Worm (Caenorhabditis elegans) whole organism, L3 larva: Measurements from ENCODE around the gene mps-1.

Source experiments
- aly-2 ChIP-seq: fragments of 150-350 bp; optimal IDR thresholded peaks from 2 replicates; lab custom pipeline; 2014; ENCODE audit warnings: missing biosample characterization, missing genetic modification characterization
- ceh-16 ChIP-seq: sonication (generic microtip); optimal IDR thresholded peaks from 2 replicates; lab custom pipeline; 2017; ENCODE audit warnings: missing biosample characterization, missing genetic modification characterization
- ceh-28 ChIP-seq: fragments of 150-350 bp; optimal IDR thresholded peaks from 2 replicates; lab custom pipeline; 2014; ENCODE audit warnings: missing biosample characterization, missing genetic modification reagents, missing genetic modification characterization
- ceh-82 ChIP-seq: fragments of 150-350 bp; optimal IDR thresholded peaks from 2 replicates; lab custom pipeline; 2014; ENCODE audit warnings: missing biosample characterization, missing genetic modification characterization
- ceh-9 ChIP-seq: sonication (generic microtip); optimal IDR thresholded peaks from 2 replicates; lab custom pipeline; 2018; ENCODE audit warnings: missing biosample characterization, missing genetic modification characterization
- daf-12 ChIP-seq: fragments of 150-350 bp; optimal IDR thresholded peaks from 2 replicates; lab custom pipeline; 2014; ENCODE audit warnings: missing biosample characterization, missing genetic modification reagents, missing genetic modification characterization
- egl-27 ChIP-seq: sonication (generic microtip); optimal IDR thresholded peaks from 4 replicates; lab custom pipeline; 2017; ENCODE audit warnings: missing biosample characterization, missing genetic modification reagents, missing genetic modification characterization
- egl-5 ChIP-seq: fragments of 150-350 bp; optimal IDR thresholded peaks from 2 replicates; lab custom pipeline; 2017; ENCODE audit warnings: missing biosample characterization, missing genetic modification reagents, missing genetic modification characterization, inconsistent platforms
- elt-1 ChIP-seq: fragments of 150-350 bp; optimal IDR thresholded peaks from 2 replicates; lab custom pipeline; 2014; ENCODE audit warnings: missing biosample characterization, missing genetic modification characterization
- elt-2 ChIP-seq: sonication (generic microtip); optimal IDR thresholded peaks from 2 replicates; lab custom pipeline; 2016; ENCODE audit warnings: missing genetic modification reagents, mild to moderate bottlenecking, missing genetic modification characterization, missing compliant biosample characterization
- eor-1 ChIP-seq, 2 experiments: fragments of 150-350 bp; optimal IDR thresholded peaks; 2 replicates each; lab custom pipeline; 2014 to 2018; ENCODE audit warnings: missing biosample characterization in 2 of 2, missing genetic modification characterization in 2 of 2
- fkh-10 ChIP-seq: sonication (generic microtip); optimal IDR thresholded peaks from 2 replicates; lab custom pipeline; 2017; ENCODE audit warnings: missing biosample characterization, missing genetic modification reagents, missing genetic modification characterization
- fkh-2 ChIP-seq: fragments of 150-350 bp; optimal IDR thresholded peaks from 2 replicates; lab custom pipeline; 2014; ENCODE audit warnings: missing biosample characterization, missing genetic modification reagents, missing genetic modification characterization
- fos-1 ChIP-seq: fragments of 150-350 bp; optimal IDR thresholded peaks from 2 replicates; lab custom pipeline; 2014; ENCODE audit warnings: missing biosample characterization, missing genetic modification characterization
- hmg-11 ChIP-seq: sonication (generic microtip); optimal IDR thresholded peaks from 2 replicates; lab custom pipeline; 2016; ENCODE audit warnings: missing genetic modification characterization, missing compliant biosample characterization
- lin-15B ChIP-seq: fragments of 150-350 bp; optimal IDR thresholded peaks from 2 replicates; lab custom pipeline; 2014; ENCODE audit warnings: missing biosample characterization, missing genetic modification characterization
- lin-39 ChIP-seq: fragments of 150-350 bp; optimal IDR thresholded peaks from 2 replicates; lab custom pipeline; 2018; ENCODE audit warnings: missing biosample characterization, missing genetic modification reagents, missing genetic modification characterization
- lsy-12 ChIP-seq: sonication (generic microtip); optimal IDR thresholded peaks from 2 replicates; lab custom pipeline; 2016; ENCODE audit warnings: mild to moderate bottlenecking, missing genetic modification characterization, missing compliant biosample characterization
- mdl-1 ChIP-seq: fragments of 150-350 bp; optimal IDR thresholded peaks from 2 replicates; lab custom pipeline; 2014; ENCODE audit warnings: missing biosample characterization, missing genetic modification characterization
- mml-1 ChIP-seq: fragments of 150-350 bp; sonication (generic microtip); optimal IDR thresholded peaks from 3 replicates; lab custom pipeline; 2014; ENCODE audit warnings: missing biosample characterization, missing genetic modification characterization
- nfya-1 ChIP-seq: sonication (generic microtip); optimal IDR thresholded peaks from 2 replicates; lab custom pipeline; 2017; ENCODE audit warnings: missing genetic modification characterization, mild to moderate bottlenecking, missing compliant biosample characterization, antibody characterized with exemption, moderate library complexity; ENCODE audit not compliant: insufficient read depth
- nhr-11 ChIP-seq: fragments of 150-350 bp; optimal IDR thresholded peaks from 2 replicates; lab custom pipeline; 2014; ENCODE audit warnings: missing biosample characterization, missing genetic modification characterization
- nhr-12 ChIP-seq: fragments of 150-350 bp; optimal IDR thresholded peaks from 2 replicates; lab custom pipeline; 2014; ENCODE audit warnings: missing biosample characterization, missing genetic modification characterization
- nhr-237 ChIP-seq: fragments of 150-350 bp; optimal IDR thresholded peaks from 2 replicates; lab custom pipeline; 2014; ENCODE audit warnings: missing biosample characterization, missing genetic modification characterization
- nhr-25 ChIP-seq: sonication (generic microtip); optimal IDR thresholded peaks from 2 replicates; lab custom pipeline; 2017; ENCODE audit warnings: missing biosample characterization, missing genetic modification characterization
- nhr-28 ChIP-seq: fragments of 150-350 bp; optimal IDR thresholded peaks from 2 replicates; lab custom pipeline; 2014; ENCODE audit warnings: missing biosample characterization, missing genetic modification characterization
- nhr-43 ChIP-seq: sonication (generic microtip); optimal IDR thresholded peaks from 2 replicates; lab custom pipeline; 2016; ENCODE audit warnings: mild to moderate bottlenecking, missing genetic modification characterization, missing compliant biosample characterization; ENCODE audit not compliant: poor library complexity, severe bottlenecking
- nhr-67 ChIP-seq: fragments of 150-350 bp; optimal IDR thresholded peaks from 2 replicates; lab custom pipeline; 2014; ENCODE audit warnings: missing biosample characterization, missing genetic modification characterization
- nhr-76 ChIP-seq: fragments of 150-350 bp; sonication (generic microtip); optimal IDR thresholded peaks from 5 replicates; lab custom pipeline; 2014; ENCODE audit warnings: missing biosample characterization, missing genetic modification characterization
- nhr-77 ChIP-seq: fragments of 150-350 bp; optimal IDR thresholded peaks from 2 replicates; lab custom pipeline; 2014; ENCODE audit warnings: missing biosample characterization, missing genetic modification characterization
- pha-4 ChIP-seq: fragments of 150-350 bp; optimal IDR thresholded peaks from 2 replicates; lab custom pipeline; 2014; ENCODE audit warnings: missing biosample characterization, missing genetic modification reagents, missing genetic modification characterization
- pqm-1 ChIP-seq: fragments of 150-350 bp; optimal IDR thresholded peaks from 2 replicates; lab custom pipeline; 2017; ENCODE audit warnings: missing biosample characterization, missing genetic modification characterization, inconsistent platforms
- sea-2 ChIP-seq: fragments of 150-350 bp; sonication (generic microtip); optimal IDR thresholded peaks from 4 replicates; lab custom pipeline; 2014; ENCODE audit warnings: missing biosample characterization, missing genetic modification reagents, missing genetic modification characterization
- skn-1 ChIP-seq: fragments of 150-350 bp; optimal IDR thresholded peaks from 2 replicates; lab custom pipeline; 2014; ENCODE audit warnings: missing biosample characterization, missing genetic modification characterization
- snpc-4 ChIP-seq: fragments of 150-350 bp; optimal IDR thresholded peaks from 2 replicates; lab custom pipeline; 2014; ENCODE audit warnings: missing biosample characterization, missing genetic modification characterization
- tbx-2 ChIP-seq: sonication (generic microtip); optimal IDR thresholded peaks from 2 replicates; lab custom pipeline; 2016; ENCODE audit warnings: mild to moderate bottlenecking, missing genetic modification characterization, missing compliant biosample characterization
- unc-39 ChIP-seq: sonication (generic microtip); optimal IDR thresholded peaks from 4 replicates; lab custom pipeline; 2017; ENCODE audit warnings: missing biosample characterization, missing genetic modification characterization
- unc-62 ChIP-seq: fragments of 150-350 bp; sonication (generic microtip); optimal IDR thresholded peaks from 4 replicates; lab custom pipeline; 2014; ENCODE audit warnings: missing biosample characterization, missing genetic modification reagents, missing genetic modification characterization
- zag-1 ChIP-seq: fragments of 150-350 bp; optimal IDR thresholded peaks from 2 replicates; lab custom pipeline; 2014; ENCODE audit warnings: missing biosample characterization, missing genetic modification characterization
- ztf-11 ChIP-seq: fragments of 150-350 bp; optimal IDR thresholded peaks from 2 replicates; lab custom pipeline; 2014; ENCODE audit warnings: missing biosample characterization, missing genetic modification characterization
- ztf-4 ChIP-seq: fragments of 150-350 bp; optimal IDR thresholded peaks from 2 replicates; lab custom pipeline; 2014; ENCODE audit warnings: missing biosample characterization, missing genetic modification characterization

The mps-1 gene

ce11 chrII:6339511-6339910 is 45.4 kb upstream of the mps-1 start:
- TF ChIP-seq elt-2, result peak; percentile 51
- peak; percentile 72 for TF ChIP-seq pqm-1
- no peak for TF ChIP-seq mml-1
- peak; percentile 44 for TF ChIP-seq pha-4 (tag; lab: Kevin White, UChicago)

ce11 chrII:6335358-6335757 is 41.2 kb upstream of the mps-1 start, which contains the start of gene C32D5.14:
C32D5.14 (plus strand) TSS chrII:6335488.
- peak; percentile 67 for TF ChIP-seq elt-2
- TF ChIP-seq pqm-1, result peak; percentile 56
- TF ChIP-seq nhr-11 (tag; lab: Kevin White, UChicago), result peak; percentile 18
- no peak for TF ChIP-seq skn-1 (tag; lab: Kevin White, UChicago)

- TF ChIP-seq elt-2 (peak; percentile 64), sea-2 (GFP tag; lab: Kevin White, UChicago) (no peak), nhr-67 (no peak), lin-39 (tag; lab: Kevin White, UChicago) (no peak), tbx-2 (tag; lab: Kevin White, UChicago) (no peak), nhr-28 (tag; lab: Kevin White, UChicago) (no peak)
Measured at ce11 chrII:6334745-6335260, 40.6 kb upstream of the mps-1 start.

ce11 chrII:6333887-6334286 is 39.7 kb upstream of the mps-1 start, which contains the start of gene ttc-39B:
ttc-39B (minus strand) TSS chrII:6333987.
- TF ChIP-seq elt-1 (tag; lab: Kevin White, UChicago), result no peak
- no peak for TF ChIP-seq nhr-43 (tag; lab: Kevin White, UChicago)
- no peak for TF ChIP-seq eor-1 (tag; optimal IDR thresholded peaks at IDR 0.05; lab: Kevin White, UChicago)
- no peak for TF ChIP-seq skn-1 (tag; lab: Kevin White, UChicago)
- no peak for TF ChIP-seq ceh-82 (tag; lab: Kevin White, UChicago)
- TF ChIP-seq nhr-12 (tag; lab: Kevin White, UChicago), result no peak
- no peak for TF ChIP-seq snpc-4 (tag; lab: Kevin White, UChicago)

ce11 chrII:6331222-6331830 is 37.2 kb upstream of the mps-1 start, which contains the start of gene set-4:
set-4 (minus strand) TSS chrII:6331341.
- peak; percentile 94 for TF ChIP-seq nfya-1 (tag; lab: Kevin White, UChicago)
- peak; percentile 42 for TF ChIP-seq pqm-1
- TF ChIP-seq lin-15B (tag; lab: Kevin White, UChicago), result peak; percentile 91
- TF ChIP-seq elt-2, result peak; percentile 84
- TF ChIP-seq ceh-16 (tag; lab: Kevin White, UChicago), result no peak
- TF ChIP-seq ztf-4 (tag; lab: Kevin White, UChicago), result peak; percentile 68
- TF ChIP-seq tbx-2 (tag; lab: Kevin White, UChicago), result peak; percentile 91
- no peak for TF ChIP-seq fkh-2 (tag; lab: Kevin White, UChicago)
- TF ChIP-seq nhr-76 (tag; lab: Kevin White, UChicago), result no peak
- peak; percentile 86 for TF ChIP-seq lsy-12 (tag; lab: Kevin White, UChicago)
- no peak for TF ChIP-seq daf-12 (tag; lab: Kevin White, UChicago)
- TF ChIP-seq nhr-77, result no peak
- TF ChIP-seq nhr-11 (tag; lab: Kevin White, UChicago), result peak; percentile 80
- no peak for TF ChIP-seq eor-1 (tag; optimal IDR thresholded peaks at IDR 0.05; lab: Kevin White, UChicago)
- TF ChIP-seq aly-2 (tag; lab: Kevin White, UChicago), result no peak
- TF ChIP-seq ceh-28 (tag; lab: Kevin White, UChicago), result peak; percentile 68
- no peak for TF ChIP-seq nhr-12 (tag; lab: Kevin White, UChicago)
- TF ChIP-seq egl-27, result peak; percentile 60
- TF ChIP-seq ceh-9 (tag; lab: Kevin White, UChicago), result no peak
- TF ChIP-seq fkh-10, result peak; percentile 64
- peak; percentile 27 for TF ChIP-seq zag-1
- TF ChIP-seq pha-4 (tag; lab: Kevin White, UChicago), result peak; percentile 94
- no peak for TF ChIP-seq nhr-67
- TF ChIP-seq hmg-11 (tag; lab: Kevin White, UChicago), result peak; percentile 96
- peak; percentile 75 for TF ChIP-seq ceh-82 (tag; lab: Kevin White, UChicago)
- no peak for TF ChIP-seq ztf-11 (tag; lab: Kevin White, UChicago)
- TF ChIP-seq mdl-1, result peak; percentile 72
- TF ChIP-seq elt-1 (tag; lab: Kevin White, UChicago), result peak; percentile 78
- TF ChIP-seq nhr-237 (tag; lab: Kevin White, UChicago), result no peak
- TF ChIP-seq mml-1, result no peak
- no peak for TF ChIP-seq unc-39 (tag; lab: Kevin White, UChicago)
- peak; percentile 86 for TF ChIP-seq egl-5 (tag; lab: Kevin White, UChicago)
- TF ChIP-seq fos-1, result no peak
- no peak for TF ChIP-seq sea-2 (GFP tag; lab: Kevin White, UChicago)
- TF ChIP-seq nhr-43 (tag; lab: Kevin White, UChicago), result peak; percentile 78
- peak; percentile 93 for TF ChIP-seq lin-39 (tag; lab: Kevin White, UChicago)
- TF ChIP-seq nhr-25 (tag; lab: Kevin White, UChicago), result peak; percentile 98
- TF ChIP-seq unc-62 (GFP tag; lab: Kevin White, UChicago), result peak; percentile 46
